Fruit fly (Drosophila melanogaster) whole organism, embryonic: ENCODE results near the gene Eig71Ei.
A peak's percentile ranks its signal among the peaks of the same experiment; 100 is the strongest.

Experiments used
- Bdp1 ChIP-seq: fragments of 200-800 bp; sonication (Bioruptor generic); optimal IDR thresholded peaks from 3 replicates; lab custom pipeline; 2016; ENCODE audit warnings: missing biosample characterization, missing genetic modification characterization
- CG10979 ChIP-seq: fragments of 200-800 bp; sonication (Bioruptor generic); optimal IDR thresholded peaks from 2 replicates; lab custom pipeline; 2018; ENCODE audit warnings: missing biosample characterization, mild to moderate bottlenecking, missing genetic modification characterization, moderate library complexity
- CG11085 ChIP-seq: fragments of 200-800 bp; sonication (Bioruptor generic); IDR thresholded peaks from 2 replicates; pipeline ENCODE4 v1.3.6; 2022; ENCODE audit warnings: missing biosample characterization, missing genetic modification characterization
- CG13624 ChIP-seq: fragments of 200-800 bp; sonication (Bioruptor generic); optimal IDR thresholded peaks from 2 replicates; lab custom pipeline; 2016; ENCODE audit warnings: missing biosample characterization, missing genetic modification characterization
- CG14667 ChIP-seq: fragments of 200-800 bp; sonication (Bioruptor generic); IDR thresholded peaks from 2 replicates; pipeline ENCODE4 v1.3.6; 2022; ENCODE audit warnings: missing biosample characterization, missing genetic modification characterization
- CG1603 ChIP-seq: fragments of 200-800 bp; sonication (Bioruptor generic); optimal IDR thresholded peaks from 2 replicates; lab custom pipeline; 2019; ENCODE audit warnings: missing biosample characterization, mild to moderate bottlenecking, missing genetic modification characterization, moderate library complexity
- CG17361 ChIP-seq: fragments of 200-800 bp; sonication (Bioruptor generic); IDR thresholded peaks from 3 replicates; pipeline ENCODE4 v1.3.6; 2022; ENCODE audit warnings: missing biosample characterization, missing genetic modification characterization
- CG18599 ChIP-seq: fragments of 200-800 bp; sonication (Bioruptor generic); optimal IDR thresholded peaks from 3 replicates; lab custom pipeline; 2017; ENCODE audit warnings: missing biosample characterization, missing genetic modification characterization, mild to moderate bottlenecking, moderate library complexity, missing genetic modification reagents
- CG31365 ChIP-seq: fragments of 200-800 bp; sonication (Bioruptor generic); optimal IDR thresholded peaks from 2 replicates; lab custom pipeline; 2018; ENCODE audit warnings: missing biosample characterization, mild to moderate bottlenecking, missing genetic modification characterization
- CG3281 ChIP-seq: fragments of 200-800 bp; sonication (Bioruptor generic); optimal IDR thresholded peaks from 3 replicates; lab custom pipeline; 2017; ENCODE audit warnings: missing biosample characterization, mild to moderate bottlenecking, missing genetic modification characterization
- CG4360 ChIP-seq: fragments of 200-800 bp; sonication (Bioruptor generic); IDR thresholded peaks from 2 replicates; pipeline ENCODE4 v1.3.6; 2022; ENCODE audit warnings: missing biosample characterization, missing genetic modification characterization
- CG4404 ChIP-seq: fragments of 200-800 bp; sonication (Bioruptor generic); IDR thresholded peaks from 2 replicates; pipeline ENCODE4 v1.3.6; 2022; ENCODE audit warnings: missing biosample characterization, missing genetic modification characterization
- CG6791 ChIP-seq: fragments of 200-800 bp; sonication (Bioruptor generic); IDR thresholded peaks from 3 replicates; pipeline ENCODE4 v1.3.6; 2022; ENCODE audit warnings: missing biosample characterization, missing genetic modification characterization; ENCODE audit not compliant: partially characterized antibody
- CG8281 ChIP-seq: fragments of 200-800 bp; sonication (Bioruptor generic); optimal IDR thresholded peaks from 2 replicates; lab custom pipeline; 2018; ENCODE audit warnings: missing biosample characterization, mild to moderate bottlenecking, missing genetic modification characterization, moderate library complexity
- CG9215 ChIP-seq: fragments of 200-800 bp; sonication (Bioruptor generic); IDR thresholded peaks from 2 replicates; pipeline ENCODE4 v1.3.6; 2022; ENCODE audit warnings: missing biosample characterization, missing genetic modification characterization
- Dek ChIP-seq: fragments of 200-800 bp; sonication (Bioruptor generic); optimal IDR thresholded peaks from 3 replicates; lab custom pipeline; 2019; ENCODE audit warnings: missing biosample characterization, mild to moderate bottlenecking, missing genetic modification characterization, moderate library complexity
- Dip2 ChIP-seq: fragments of 200-800 bp; sonication (Bioruptor generic); IDR thresholded peaks from 2 replicates; pipeline ENCODE4 v1.3.6; 2022; ENCODE audit warnings: missing biosample characterization, missing genetic modification characterization
- H2.0 ChIP-seq: fragments of 200-800 bp; sonication (Bioruptor generic); IDR thresholded peaks from 2 replicates; pipeline ENCODE4 v1.3.6; 2022; ENCODE audit warnings: missing biosample characterization, missing genetic modification characterization
- HHEX ChIP-seq: fragments of 200-800 bp; sonication (Bioruptor generic); optimal IDR thresholded peaks from 3 replicates; lab custom pipeline; 2017; ENCODE audit warnings: missing biosample characterization, mild to moderate bottlenecking, missing genetic modification characterization, missing genetic modification reagents
- Hey ChIP-seq: fragments of 200-800 bp; sonication (Bioruptor generic); optimal IDR thresholded peaks from 3 replicates; lab custom pipeline; 2018; ENCODE audit warnings: missing biosample characterization, mild to moderate bottlenecking, missing genetic modification characterization
- Rx ChIP-seq: fragments of 200-800 bp; sonication (Bioruptor generic); IDR thresholded peaks from 2 replicates; pipeline ENCODE4 v1.3.6; 2022; ENCODE audit warnings: missing biosample characterization, missing genetic modification characterization
- Side ChIP-seq: fragments of 200-800 bp; sonication (Bioruptor generic); optimal IDR thresholded peaks from 2 replicates; lab custom pipeline; 2016; ENCODE audit warnings: missing biosample characterization, missing genetic modification characterization
- Taf1 ChIP-seq: fragments of 200-800 bp; sonication (Bioruptor generic); IDR thresholded peaks from 2 replicates; pipeline ENCODE4 v1.3.6; 2022; ENCODE audit warnings: missing biosample characterization, missing genetic modification characterization
- ac ChIP-seq: fragments of 200-800 bp; sonication (Bioruptor generic); optimal IDR thresholded peaks from 3 replicates; lab custom pipeline; 2017; ENCODE audit warnings: missing biosample characterization, mild to moderate bottlenecking, missing genetic modification characterization
- ara ChIP-seq: fragments of 200-800 bp; sonication (Bioruptor generic); IDR thresholded peaks from 2 replicates; pipeline ENCODE4 v1.3.6; 2022; ENCODE audit warnings: missing biosample characterization, missing genetic modification characterization
- cas ChIP-seq: fragments of 200-800 bp; sonication (Bioruptor generic); IDR thresholded peaks from 2 replicates; pipeline ENCODE4 v1.3.6; 2022; ENCODE audit warnings: missing biosample characterization, missing genetic modification characterization
- crc ChIP-seq: fragments of 200-800 bp; sonication (Bioruptor generic); optimal IDR thresholded peaks from 2 replicates; lab custom pipeline; 2016; ENCODE audit warnings: missing biosample characterization, missing genetic modification characterization
- gem ChIP-seq: fragments of 200-800 bp; sonication (Bioruptor generic); optimal IDR thresholded peaks from 2 replicates; lab custom pipeline; 2019; ENCODE audit warnings: missing biosample characterization, mild to moderate bottlenecking, missing genetic modification characterization, moderate library complexity
- grn ChIP-seq: fragments of 200-800 bp; sonication (Bioruptor generic); optimal IDR thresholded peaks from 3 replicates; lab custom pipeline; 2017; ENCODE audit warnings: missing biosample characterization, missing genetic modification characterization
- gsb-n ChIP-seq: fragments of 200-800 bp; sonication (Bioruptor generic); optimal IDR thresholded peaks from 3 replicates; lab custom pipeline; 2018; ENCODE audit warnings: missing biosample characterization, mild to moderate bottlenecking, missing genetic modification characterization
- mld ChIP-seq: fragments of 200-800 bp; sonication (Bioruptor generic); IDR thresholded peaks from 3 replicates; pipeline ENCODE4 v1.3.6; 2022; ENCODE audit warnings: missing biosample characterization, missing genetic modification characterization; ENCODE audit not compliant: partially characterized antibody
- nerfin-1 ChIP-seq: fragments of 200-800 bp; sonication (Bioruptor generic); optimal IDR thresholded peaks from 3 replicates; lab custom pipeline; 2019; ENCODE audit warnings: missing biosample characterization, mild to moderate bottlenecking, missing genetic modification characterization, moderate library complexity
- nmo ChIP-seq: fragments of 200-800 bp; sonication (Bioruptor generic); optimal IDR thresholded peaks from 2 replicates; lab custom pipeline; 2018; ENCODE audit warnings: missing biosample characterization, mild to moderate bottlenecking, missing genetic modification characterization, moderate library complexity
- psq ChIP-seq: fragments of 200-800 bp; sonication (Bioruptor generic); optimal IDR thresholded peaks from 2 replicates; lab custom pipeline; 2017; ENCODE audit warnings: missing biosample characterization, missing genetic modification characterization
- rib ChIP-seq: fragments of 200-800 bp; sonication (Bioruptor generic); IDR thresholded peaks from 2 replicates; pipeline ENCODE4 v1.3.6; 2022; ENCODE audit warnings: missing biosample characterization, missing genetic modification characterization
- salm ChIP-seq: fragments of 200-800 bp; sonication (Bioruptor generic); optimal IDR thresholded peaks from 2 replicates; lab custom pipeline; 2018; ENCODE audit warnings: missing biosample characterization, mild to moderate bottlenecking, missing genetic modification characterization
- sd ChIP-seq: fragments of 200-800 bp; sonication (Bioruptor generic); optimal IDR thresholded peaks from 3 replicates; lab custom pipeline; 2018; ENCODE audit warnings: missing biosample characterization, mild to moderate bottlenecking, missing genetic modification characterization, moderate library complexity
- sens ChIP-seq: fragments of 200-800 bp; sonication (Bioruptor generic); peaks from one replicate; lab custom pipeline; 2016; ENCODE audit warnings: missing biosample characterization, missing genetic modification characterization
- tgo ChIP-seq: fragments of 200-800 bp; sonication (Bioruptor generic); IDR thresholded peaks from 3 replicates; pipeline ENCODE4 v1.3.6; 2022; ENCODE audit warnings: missing biosample characterization, missing genetic modification characterization
- tio ChIP-seq: fragments of 200-800 bp; sonication (Bioruptor generic); optimal IDR thresholded peaks from 2 replicates; lab custom pipeline; 2017; ENCODE audit warnings: missing biosample characterization, missing genetic modification characterization, inconsistent platforms
- z ChIP-seq: fragments of 200-800 bp; sonication (Bioruptor generic); IDR thresholded peaks from 3 replicates; pipeline ENCODE4 v1.3.6; 2022; ENCODE audit warnings: missing biosample characterization, missing genetic modification characterization
- zen ChIP-seq: fragments of 200-800 bp; sonication (Bioruptor generic); optimal IDR thresholded peaks from 3 replicates; lab custom pipeline; 2018; ENCODE audit warnings: missing biosample characterization, mild to moderate bottlenecking, missing genetic modification characterization, moderate library complexity
- zf30C ChIP-seq: fragments of 200-800 bp; sonication (Bioruptor generic); optimal IDR thresholded peaks from 3 replicates; lab custom pipeline; 2018; ENCODE audit warnings: missing biosample characterization, mild to moderate bottlenecking, missing genetic modification characterization

Eig71Ei gene

dm6 chr3L:15662510-15662909, 3.0 kb downstream of the Eig71Ei start:
- TF ChIP-seq CG1603 (tag; lab: Kevin White, UChicago) (no peak), Bdp1 (no peak), CG11085 (GFP tag; lab: Robert Waterston, UW) (no peak), mld (0 out of 3 replicates have a peak, but pooled peaks have one; percentile 18), Side (GFP tag; lab: Kevin White, UChicago) (no peak), Dek (tag; lab: Kevin White, UChicago) (no peak), psq (GFP tag; lab: Kevin White, UChicago) (no peak), z (GFP tag; lab: Robert Waterston, UW) (peak; percentile 66; the same call in 2 of the 3 replicates), CG4360 (GFP tag; lab: Robert Waterston, UW) (peak; percentile 81), sens (GFP tag; lab: Kevin White, UChicago) (peak; percentile 68), CG18599 (GFP tag; lab: Kevin White, UChicago) (peak; percentile 12), CG9215 (GFP tag; lab: Robert Waterston, UW) (no peak), Hey (tag; lab: Kevin White, UChicago) (peak; percentile 92), CG13624 (GFP tag; lab: Kevin White, UChicago) (no peak)

dm6 chr3L:15664199-15664794, 4.8 kb downstream of the Eig71Ei start:
- peak; percentile 10 for TF ChIP-seq nmo (GFP tag; lab: Kevin White, UChicago)
- peak; percentile 99 for TF ChIP-seq nerfin-1 (tag; lab: Kevin White, UChicago)
- TF ChIP-seq Rx (GFP tag; lab: Robert Waterston, UW): 0 out of 2 replicates have a peak, but pooled peaks have one; percentile 15
- 0 out of 3 replicates have a peak, but pooled peaks have one; percentile 22 for TF ChIP-seq CG6791 (GFP tag; lab: Robert Waterston, UW)
- TF ChIP-seq gsb-n: peak; percentile 71
- TF ChIP-seq CG3281: no peak
- no peak for TF ChIP-seq CG31365 (tag; lab: Kevin White, UChicago)
- peak; percentile 53 for TF ChIP-seq sd (tag; lab: Kevin White, UChicago)

DNA sequence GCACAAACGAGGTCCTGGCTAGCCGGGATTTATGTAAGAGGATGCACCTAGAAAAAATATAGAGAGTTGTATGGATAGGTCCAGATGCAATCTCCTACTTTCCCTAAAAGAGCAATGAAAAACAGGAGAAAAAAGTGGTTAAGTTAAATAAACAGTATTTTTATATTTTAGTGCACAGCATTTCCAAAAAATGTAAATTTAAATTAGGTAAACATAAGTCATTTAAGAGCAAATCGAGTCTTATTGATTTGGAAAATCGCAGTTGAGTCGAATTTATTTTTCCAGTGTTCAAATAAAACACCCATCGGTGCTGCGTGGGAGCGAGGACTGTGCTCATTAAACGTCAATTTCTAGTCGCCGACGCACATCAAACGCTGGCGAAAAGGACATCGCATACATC, 6.2 kb downstream of the Eig71Ei start:
- no peak for TF ChIP-seq rib (GFP tag; lab: Robert Waterston, UW)
- peak; percentile 5 for TF ChIP-seq CG10979 (tag; lab: Kevin White, UChicago)
- no peak for TF ChIP-seq cas (GFP tag; lab: Robert Waterston, UW)
- TF ChIP-seq gem: no peak
- TF ChIP-seq ara (GFP tag; lab: Robert Waterston, UW): 0 out of 2 replicates have a peak, but pooled peaks have one; percentile 5
- no peak for TF ChIP-seq CG8281
- peak; percentile 84 for TF ChIP-seq zen (tag; lab: Kevin White, UChicago)
- TF ChIP-seq tgo (GFP tag; lab: Robert Waterston, UW): no peak
- TF ChIP-seq Taf1 (GFP tag; lab: Robert Waterston, UW): no peak
- TF ChIP-seq CG4404 (GFP tag; lab: Robert Waterston, UW): peak; percentile 55
- TF ChIP-seq salm (tag; lab: Kevin White, UChicago): no peak
- no peak for TF ChIP-seq CG14667 (GFP tag; lab: Robert Waterston, UW)
- TF ChIP-seq zf30C (GFP tag; lab: Kevin White, UChicago): peak; percentile 65
- no peak for TF ChIP-seq crc (GFP tag; lab: Kevin White, UChicago)
- no peak for TF ChIP-seq H2.0 (GFP tag; lab: Robert Waterston, UW)
- no peak for TF ChIP-seq CG17361 (GFP tag; lab: Robert Waterston, UW)
- peak; percentile 19 for TF ChIP-seq ac
- TF ChIP-seq sens (GFP tag; lab: Kevin White, UChicago): peak; percentile 30
- no peak for TF ChIP-seq Dip2
- no peak for TF ChIP-seq HHEX
- no peak for TF ChIP-seq grn (GFP tag; lab: Kevin White, UChicago)
- no peak for TF ChIP-seq tio (GFP tag; lab: Kevin White, UChicago)
